Fruit fly (Drosophila melanogaster) whole organism, embryonic: Measurements from ENCODE around the gene CG17327.

Experiments used
- Atf-2 ChIP-seq: fragments of 200-800 bp; sonication (Bioruptor generic); optimal IDR thresholded peaks from 2 replicates; lab custom pipeline; 2016; ENCODE audit warnings: missing biosample characterization, missing genetic modification characterization
- Blimp-1 ChIP-seq: fragments of 200-800 bp; sonication (Bioruptor generic); optimal IDR thresholded peaks from 3 replicates; lab custom pipeline; 2018; ENCODE audit warnings: missing biosample characterization, missing genetic modification characterization, mild to moderate bottlenecking, moderate library complexity, missing genetic modification reagents
- CG10654 ChIP-seq: fragments of 200-800 bp; sonication (Bioruptor generic); optimal IDR thresholded peaks from 2 replicates; lab custom pipeline; 2016; ENCODE audit warnings: missing biosample characterization, missing genetic modification characterization
- CG10959 ChIP-seq: fragments of 200-800 bp; sonication (Bioruptor generic); IDR thresholded peaks from 2 replicates; pipeline ENCODE4 v1.3.6; 2022; ENCODE audit warnings: missing biosample characterization, missing genetic modification characterization
- CG12391 ChIP-seq: fragments of 200-800 bp; sonication (Bioruptor generic); optimal IDR thresholded peaks from 3 replicates; lab custom pipeline; 2018; ENCODE audit warnings: missing biosample characterization, mild to moderate bottlenecking, missing genetic modification characterization, moderate library complexity
- CG12942 ChIP-seq: fragments of 200-800 bp; sonication (Bioruptor generic); optimal IDR thresholded peaks from 3 replicates; lab custom pipeline; 2016; ENCODE audit warnings: missing biosample characterization, missing genetic modification characterization
- CG13424 ChIP-seq: fragments of 200-800 bp; sonication (Bioruptor generic); optimal IDR thresholded peaks from 2 replicates; lab custom pipeline; 2019; ENCODE audit warnings: missing biosample characterization, mild to moderate bottlenecking, missing genetic modification characterization, moderate library complexity
- CG15601 ChIP-seq: fragments of 200-800 bp; sonication (Bioruptor generic); optimal IDR thresholded peaks from 3 replicates; lab custom pipeline; 2019; ENCODE audit warnings: missing biosample characterization, mild to moderate bottlenecking, missing genetic modification characterization, moderate library complexity
- CG17328 ChIP-seq: fragments of 200-800 bp; sonication (Bioruptor generic); IDR thresholded peaks from 2 replicates; pipeline ENCODE4 v1.3.6; 2022; ENCODE audit warnings: missing biosample characterization, missing genetic modification characterization
- CG17568 ChIP-seq: fragments of 200-800 bp; sonication (Bioruptor generic); optimal IDR thresholded peaks from 2 replicates; lab custom pipeline; 2018; ENCODE audit warnings: missing biosample characterization, mild to moderate bottlenecking, missing genetic modification characterization, moderate library complexity
- CG18764 ChIP-seq: fragments of 200-800 bp; sonication (Bioruptor generic); optimal IDR thresholded peaks from 3 replicates; lab custom pipeline; 2016; ENCODE audit warnings: missing biosample characterization, missing genetic modification characterization
- CG34376 ChIP-seq: fragments of 200-800 bp; sonication (Bioruptor generic); optimal IDR thresholded peaks from 2 replicates; lab custom pipeline; 2018; ENCODE audit warnings: missing biosample characterization, mild to moderate bottlenecking, missing genetic modification characterization
- CG4328 ChIP-seq: fragments of 200-800 bp; sonication (Bioruptor generic); optimal IDR thresholded peaks from 3 replicates; lab custom pipeline; 2017; ENCODE audit warnings: missing biosample characterization, missing genetic modification reagents, missing genetic modification characterization
- CG7271 ChIP-seq: fragments of 200-800 bp; sonication (Bioruptor generic); optimal IDR thresholded peaks from 2 replicates; lab custom pipeline; 2018; ENCODE audit warnings: missing biosample characterization, mild to moderate bottlenecking, missing genetic modification characterization, moderate library complexity
- CG8359 ChIP-seq: fragments of 200-800 bp; sonication (Bioruptor generic); optimal IDR thresholded peaks from 2 replicates; lab custom pipeline; 2017; ENCODE audit warnings: missing biosample characterization, mild to moderate bottlenecking, missing genetic modification characterization, borderline replicate concordance
- CG8924 ChIP-seq: fragments of 200-800 bp; optimal IDR thresholded peaks from 3 replicates; lab custom pipeline; 2019; ENCODE audit warnings: missing biosample characterization, mild to moderate bottlenecking, missing genetic modification characterization, moderate library complexity
- CkIIα-i1 ChIP-seq: fragments of 200-800 bp; sonication (Bioruptor generic); IDR thresholded peaks from 2 replicates; pipeline ENCODE4 v1.3.6; 2022; ENCODE audit warnings: missing biosample characterization, missing genetic modification characterization
- Drgx ChIP-seq: fragments of 200-800 bp; sonication (Bioruptor generic); IDR thresholded peaks from 2 replicates; pipeline ENCODE4 v1.3.6; 2022; ENCODE audit warnings: missing biosample characterization, missing genetic modification characterization
- E2f2 ChIP-seq: fragments of 200-800 bp; sonication (Bioruptor generic); IDR thresholded peaks from 2 replicates; pipeline ENCODE4 v1.3.6; 2022; ENCODE audit warnings: missing biosample characterization, missing genetic modification characterization
- ERR ChIP-seq: fragments of 200-800 bp; sonication (Bioruptor generic); optimal IDR thresholded peaks from 2 replicates; lab custom pipeline; 2016; ENCODE audit warnings: missing biosample characterization, missing genetic modification characterization
- Elba2 ChIP-seq: fragments of 200-800 bp; sonication (Bioruptor generic); optimal IDR thresholded peaks from 3 replicates; lab custom pipeline; 2016; ENCODE audit warnings: missing biosample characterization, missing genetic modification characterization
- HHEX ChIP-seq: fragments of 200-800 bp; sonication (Bioruptor generic); optimal IDR thresholded peaks from 3 replicates; lab custom pipeline; 2017; ENCODE audit warnings: missing biosample characterization, mild to moderate bottlenecking, missing genetic modification characterization, missing genetic modification reagents
- HLH4C ChIP-seq: fragments of 200-800 bp; sonication (Bioruptor generic); IDR thresholded peaks from 3 replicates; pipeline ENCODE4 v1.3.6; 2022; ENCODE audit warnings: missing biosample characterization, missing genetic modification characterization; ENCODE audit not compliant: partially characterized antibody
- HLH54F ChIP-seq: fragments of 200-800 bp; sonication (Bioruptor generic); optimal IDR thresholded peaks from 3 replicates; lab custom pipeline; 2016; ENCODE audit warnings: missing biosample characterization, missing genetic modification characterization
- Hand ChIP-seq: fragments of 200-800 bp; sonication (Bioruptor generic); optimal IDR thresholded peaks from 2 replicates; lab custom pipeline; 2017; ENCODE audit warnings: mild to moderate bottlenecking, missing biosample characterization, missing genetic modification reagents, missing genetic modification characterization
- Hr78 ChIP-seq, 2 experiments: fragments of 200-800 bp in 1 of 2; fragments of >200 bp in 1 of 2; sonication (Bioruptor generic) in 1 of 2; optimal IDR thresholded peaks; 2 replicates each; lab custom pipeline; 2017 to 2019; ENCODE audit warnings: missing biosample characterization in 2 of 2, missing genetic modification characterization in 2 of 2, mild to moderate bottlenecking in 1 of 2, moderate library complexity in 1 of 2
- MTF-1 ChIP-seq: fragments of 200-800 bp; sonication (Bioruptor generic); optimal IDR thresholded peaks from 2 replicates; lab custom pipeline; 2018; ENCODE audit warnings: missing biosample characterization, mild to moderate bottlenecking, missing genetic modification characterization, borderline replicate concordance
- NK7.1 ChIP-seq: fragments of 200-800 bp; sonication (Bioruptor generic); optimal IDR thresholded peaks from 3 replicates; lab custom pipeline; 2016; ENCODE audit warnings: missing biosample characterization, missing genetic modification characterization
- Nf-YA ChIP-seq: fragments of 200-800 bp; sonication (Bioruptor generic); IDR thresholded peaks from 2 replicates; pipeline ENCODE4 v1.3.6; 2022; ENCODE audit warnings: missing biosample characterization, missing genetic modification characterization
- Optix ChIP-seq: fragments of 200-800 bp; sonication (Bioruptor generic); IDR thresholded peaks from 3 replicates; pipeline ENCODE4 v1.3.6; 2022; ENCODE audit warnings: missing biosample characterization, missing genetic modification characterization
- btn ChIP-seq: fragments of 200-800 bp; sonication (Bioruptor generic); optimal IDR thresholded peaks from 2 replicates; lab custom pipeline; 2016; ENCODE audit warnings: missing biosample characterization, missing genetic modification characterization
- chif ChIP-seq, 2 experiments: fragments of 200-800 bp; sonication (Bioruptor generic); optimal IDR thresholded peaks; 3 replicates each; lab custom pipeline; 2016; ENCODE audit warnings: missing biosample characterization in 2 of 2, missing genetic modification characterization in 2 of 2
- dimm ChIP-seq: fragments of 200-800 bp; sonication (Bioruptor generic); IDR thresholded peaks from 2 replicates; pipeline ENCODE4 v1.3.6; 2022; ENCODE audit warnings: missing biosample characterization, missing genetic modification characterization
- grau ChIP-seq: fragments of 200-800 bp; optimal IDR thresholded peaks from 3 replicates; lab custom pipeline; 2019; ENCODE audit warnings: missing biosample characterization, mild to moderate bottlenecking, missing genetic modification characterization, moderate library complexity
- h ChIP-seq: fragments of >200 bp; optimal IDR thresholded peaks from 2 replicates; lab custom pipeline; 2017
- hbn ChIP-seq: fragments of 200-800 bp; sonication (Bioruptor generic); IDR thresholded peaks from 2 replicates; pipeline ENCODE4 v1.3.6; 2022; ENCODE audit warnings: missing biosample characterization, missing genetic modification characterization; ENCODE audit not compliant: partially characterized antibody
- jigr1 ChIP-seq: fragments of 200-800 bp; sonication (Bioruptor generic); IDR thresholded peaks from 3 replicates; pipeline ENCODE4 v1.3.6; 2022; ENCODE audit warnings: missing biosample characterization, missing genetic modification characterization
- maf-S ChIP-seq: fragments of 200-800 bp; sonication (Bioruptor generic); optimal IDR thresholded peaks from 2 replicates; lab custom pipeline; 2016; ENCODE audit warnings: missing biosample characterization, missing genetic modification characterization
- mld ChIP-seq: fragments of 200-800 bp; sonication (Bioruptor generic); IDR thresholded peaks from 3 replicates; pipeline ENCODE4 v1.3.6; 2022; ENCODE audit warnings: missing biosample characterization, missing genetic modification characterization; ENCODE audit not compliant: partially characterized antibody
- sens ChIP-seq: fragments of 200-800 bp; sonication (Bioruptor generic); peaks from one replicate; lab custom pipeline; 2016; ENCODE audit warnings: missing biosample characterization, missing genetic modification characterization
- seq ChIP-seq: fragments of 200-800 bp; sonication (Bioruptor generic); IDR thresholded peaks from 2 replicates; pipeline ENCODE4 v1.3.6; 2022; ENCODE audit warnings: missing biosample characterization, missing genetic modification characterization
- sima ChIP-seq: fragments of 200-800 bp; sonication (Bioruptor generic); optimal IDR thresholded peaks from 2 replicates; lab custom pipeline; 2016; ENCODE audit warnings: missing biosample characterization, missing genetic modification characterization
- sug ChIP-seq: fragments of 200-800 bp; optimal IDR thresholded peaks from 2 replicates; lab custom pipeline; 2019; ENCODE audit warnings: missing biosample characterization, mild to moderate bottlenecking, missing genetic modification characterization, moderate library complexity
- zen2 ChIP-seq: fragments of 200-800 bp; sonication (Bioruptor generic); IDR thresholded peaks from 3 replicates; pipeline ENCODE4 v1.3.6; 2022; ENCODE audit warnings: missing biosample characterization, missing genetic modification characterization; ENCODE audit not compliant: partially characterized antibody

The CG17327 gene

DNA sequence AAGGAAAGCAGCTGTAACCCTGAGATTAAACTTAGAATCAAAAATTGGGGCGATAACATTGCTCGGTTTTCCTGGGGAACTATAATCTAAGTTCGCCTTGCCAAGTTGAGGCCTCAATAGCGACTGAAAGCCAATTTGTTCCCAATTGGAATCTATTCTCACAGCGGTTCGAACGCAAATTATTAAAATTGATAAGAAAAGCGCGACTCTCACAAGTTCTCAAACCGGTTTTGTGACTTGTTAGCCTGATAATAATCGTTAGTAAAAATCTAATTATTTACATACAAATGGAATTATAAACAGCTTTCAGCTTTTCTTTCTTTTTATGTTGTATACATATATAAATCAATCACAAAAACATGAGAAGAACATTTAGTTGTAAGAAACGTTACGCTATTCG, 2.5 kb downstream of the CG17327 start, which contains the start of gene yellow-f2:
yellow-f2 (minus strand) TSS at position 101 of the 400 bp plus-strand sequence.
- TF ChIP-seq CG15601, result no peak
- no peak for TF ChIP-seq Drgx (GFP tag; lab: Robert Waterston, UW)
- TF ChIP-seq Nf-YA, result no peak
- TF ChIP-seq grau (tag; lab: Kevin White, UChicago), result no peak
- TF ChIP-seq sug (tag; lab: Kevin White, UChicago), result peak; percentile 38
- TF ChIP-seq CG17568, result no peak
- no peak for TF ChIP-seq E2f2
- TF ChIP-seq Atf-2 (GFP tag; lab: Kevin White, UChicago), result no peak
- no peak for TF ChIP-seq CG13424 (tag; lab: Kevin White, UChicago)
- TF ChIP-seq CG8924 (tag; lab: Kevin White, UChicago), result no peak
- TF ChIP-seq CG17328 (GFP tag; lab: Robert Waterston, UW), result no peak
- peak; percentile 11 for TF ChIP-seq CG34376
- no peak for TF ChIP-seq CG10959 (GFP tag; lab: Robert Waterston, UW)
- TF ChIP-seq Hand (GFP tag; lab: Kevin White, UChicago), result no peak
- TF ChIP-seq Elba2 (GFP tag; lab: Kevin White, UChicago), result peak; percentile 72
- no peak for TF ChIP-seq CG12942 (GFP tag; lab: Kevin White, UChicago)

DNA sequence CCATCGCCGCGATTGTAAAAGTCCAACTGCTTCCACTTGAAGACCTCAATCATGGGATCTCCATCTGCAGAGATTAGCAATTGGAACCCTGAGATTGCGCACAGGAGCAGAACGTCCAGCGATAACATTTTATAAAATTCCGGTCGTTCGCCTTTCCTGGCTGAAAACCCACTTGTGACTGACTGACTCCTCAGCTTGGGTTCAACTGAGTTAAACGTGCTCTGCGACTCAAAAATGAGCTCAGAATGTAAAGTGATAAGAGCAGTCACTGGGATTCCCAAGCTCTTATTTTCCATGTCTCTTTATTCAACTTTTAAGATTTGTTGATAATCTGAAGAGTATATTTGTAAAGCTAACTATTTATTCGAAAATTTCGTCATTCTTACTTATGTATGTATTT, 4.5 kb downstream of the CG17327 start, which contains the start of gene yellow-f:
yellow-f (minus strand) TSS at position 184 of the 400 bp plus-strand sequence.
- no peak for TF ChIP-seq ERR (GFP tag; lab: Kevin White, UChicago)

DNA sequence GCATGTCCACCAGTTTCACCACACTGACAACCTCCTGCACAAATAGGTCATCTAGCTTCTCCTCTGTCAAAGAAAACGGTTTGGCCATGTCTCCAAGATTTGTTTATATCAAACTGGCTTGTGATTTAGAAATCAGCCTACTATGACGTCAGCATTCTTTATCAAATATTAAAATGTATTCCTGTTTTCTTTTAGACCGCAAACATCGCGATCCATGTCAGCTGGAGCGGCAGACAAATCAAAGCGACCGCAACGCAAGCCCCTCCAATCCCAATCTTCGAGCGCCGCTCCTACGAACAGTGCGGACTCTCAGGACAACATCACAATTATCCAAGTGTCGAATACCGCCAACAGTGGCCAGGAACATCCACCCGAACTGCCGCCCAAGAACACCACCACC, 9.1 kb downstream of the CG17327 start, which contains the start of gene CG14383:
CG14383 (minus strand) TSS at position 101 of the 400 bp plus-strand sequence.
- TF ChIP-seq maf-S, result no peak
- no peak for TF ChIP-seq Blimp-1
- TF ChIP-seq dimm (GFP tag; lab: Robert Waterston, UW), result 0 out of 2 replicates have a peak, but pooled peaks have one; percentile 18
- no peak for TF ChIP-seq CG18764 (GFP tag; lab: Kevin White, UChicago)

- TF ChIP-seq HHEX (GFP tag; lab: Kevin White, UChicago), result no peak
- TF ChIP-seq h (lab: Kevin White, UChicago), result no peak
- no peak for TF ChIP-seq Atf-2 (GFP tag; lab: Kevin White, UChicago)
- peak; percentile 94 for TF ChIP-seq sens (GFP tag; lab: Kevin White, UChicago)
- TF ChIP-seq CG8359 (GFP tag; lab: Kevin White, UChicago), result no peak
- TF ChIP-seq chif (GFP tag; optimal IDR thresholded peaks at IDR 0.05; lab: Kevin White, UChicago), result peak in 1 of 2 experiments; percentile 23
- TF ChIP-seq CG12391, result peak; percentile 72
- TF ChIP-seq CG17328 (GFP tag; lab: Robert Waterston, UW), result no peak; the same call in 1 of the 2 replicates
- TF ChIP-seq MTF-1, result no peak
- no peak for TF ChIP-seq sima
- no peak for TF ChIP-seq ERR (GFP tag; lab: Kevin White, UChicago)
- TF ChIP-seq CG10654 (GFP tag; lab: Kevin White, UChicago), result no peak
- no peak for TF ChIP-seq CkIIα-i1
- peak; percentile 50 for TF ChIP-seq CG7271 (tag; lab: Kevin White, UChicago)
- no peak for TF ChIP-seq Hr78 (GFP tag; optimal IDR thresholded peaks at IDR 0.05; lab: Kevin White, UChicago)
- no peak for TF ChIP-seq HLH54F (GFP tag; lab: Kevin White, UChicago)
- TF ChIP-seq NK7.1, result no peak
- no peak for TF ChIP-seq seq (GFP tag; lab: Robert Waterston, UW)
- TF ChIP-seq jigr1 (GFP tag; lab: Robert Waterston, UW), result no peak
- TF ChIP-seq zen2 (GFP tag; lab: Robert Waterston, UW), result peak; percentile 54; the same call in 1 of the 3 replicates
- peak; percentile 69 for TF ChIP-seq CG13424 (tag; lab: Kevin White, UChicago)
- TF ChIP-seq btn, result no peak
- no peak for TF ChIP-seq Optix (GFP tag; lab: Robert Waterston, UW)
- TF ChIP-seq mld (GFP tag; lab: Robert Waterston, UW), result 0 out of 3 replicates have a peak, but pooled peaks have one; percentile 45
- peak; percentile 60 for TF ChIP-seq hbn (GFP tag; lab: Robert Waterston, UW)
- peak; percentile 6 for TF ChIP-seq CG4328
- TF ChIP-seq HLH4C (GFP tag; lab: Robert Waterston, UW), result no peak; the same call in 1 of the 3 replicates
These were observed 11.5 kb downstream of the CG17327 start, which contains the start of gene CG31342 for dm6 chr3R:12985828-12986530. Gene CG31342 (plus strand): TSS chr3R:12986041.
